Fruit fly (Drosophila melanogaster): Measurements from ENCODE around the gene PIG-P.

Gene PIG-P

dm6 chr3R:26056381-26056780 lies 1.6 kb downstream of the PIG-P start, which contains the start of the genes Sld5 and CG14543 (continued):
- TF ChIP-seq CG11247 (GFP tag; IDR thresholded peaks at IDR 0.05) = no peak
- TF ChIP-seq tin (GFP tag; optimal IDR thresholded peaks at IDR 0.05) = peak; percentile 1
- peak; percentile 39 for TF ChIP-seq CG12659 (GFP tag; optimal IDR thresholded peaks at IDR 0.05)
- TF ChIP-seq rib (GFP tag; IDR thresholded peaks at IDR 0.05) = no peak
- peak; percentile 67 for TF ChIP-seq Dp (GFP tag; optimal IDR thresholded peaks at IDR 0.05)
- TF ChIP-seq Drgx (GFP tag; IDR thresholded peaks at IDR 0.05) = no peak
- no peak for TF ChIP-seq run (tag; optimal IDR thresholded peaks at IDR 0.05)
- no peak for TF ChIP-seq scrt (GFP tag; optimal IDR thresholded peaks at IDR 0.05)
- no peak for TF ChIP-seq CG12071 (GFP tag; optimal IDR thresholded peaks at IDR 0.05)
- TF ChIP-seq fu2 (GFP tag; optimal IDR thresholded peaks at IDR 0.05) = peak; percentile 28
- TF ChIP-seq CG2875 (GFP tag; optimal IDR thresholded peaks at IDR 0.05) = no peak
- TF ChIP-seq CG11504 (tag; optimal IDR thresholded peaks at IDR 0.05) = no peak
- no peak for TF ChIP-seq CG18262 (tag; optimal IDR thresholded peaks at IDR 0.05)
- no peak for TF ChIP-seq knrl (GFP tag; IDR thresholded peaks at IDR 0.05; ENCODE audit: partially characterized antibody)
- TF ChIP-seq dysf (GFP tag; IDR thresholded peaks at IDR 0.05) = peak; percentile 54; the same call in 2 of the 3 replicates
- no peak for TF ChIP-seq CG10274 (GFP tag; optimal IDR thresholded peaks at IDR 0.05)
- TF ChIP-seq chm (GFP tag; IDR thresholded peaks at IDR 0.05) = no peak
- TF ChIP-seq dmrt11E (tag; optimal IDR thresholded peaks at IDR 0.05) = no peak
- no peak for TF ChIP-seq inv (GFP tag; IDR thresholded peaks at IDR 0.05; ENCODE audit: partially characterized antibody)
- TF ChIP-seq toy (GFP tag; IDR thresholded peaks at IDR 0.05) = no peak
- TF ChIP-seq Ravus (GFP tag; IDR thresholded peaks at IDR 0.05) = no peak
- TF ChIP-seq danr (GFP tag; IDR thresholded peaks at IDR 0.05) = no peak
- TF ChIP-seq Ptx1 (GFP tag; IDR thresholded peaks at IDR 0.05) = no peak
- TF ChIP-seq kay (GFP tag; optimal IDR thresholded peaks at IDR 0.05) = no peak
- no peak for TF ChIP-seq CG1647 (GFP tag; optimal IDR thresholded peaks at IDR 0.05)
- no peak for TF ChIP-seq CG2129 (GFP tag; IDR thresholded peaks at IDR 0.05; ENCODE audit: partially characterized antibody)
- TF ChIP-seq CG9437 (GFP tag; optimal IDR thresholded peaks at IDR 0.05) = no peak
- no peak for TF ChIP-seq Xrp1 (GFP tag; IDR thresholded peaks at IDR 0.05)
- TF ChIP-seq oc (tag; optimal IDR thresholded peaks at IDR 0.05) = no peak
- no peak for TF ChIP-seq zen2 (GFP tag; IDR thresholded peaks at IDR 0.05; ENCODE audit: partially characterized antibody)
- TF ChIP-seq CG12299 (tag; optimal IDR thresholded peaks at IDR 0.05) = no peak
- no peak for TF ChIP-seq CkIIα-i1 (GFP tag; IDR thresholded peaks at IDR 0.05)
- no peak for TF ChIP-seq esg (GFP tag; conservative IDR thresholded peaks at IDR 0.05)
- TF ChIP-seq Med (GFP tag) = peak; percentile 84
- TF ChIP-seq Neu2 (GFP tag; optimal IDR thresholded peaks at IDR 0.05; ENCODE audit: borderline replicate concordance) = no peak
- TF ChIP-seq CG11093 (GFP tag; IDR thresholded peaks at IDR 0.05) = no peak
- TF ChIP-seq Pdp1 (GFP tag; optimal IDR thresholded peaks at IDR 0.05) = peak in 1 of 2 experiments; percentile 17
- TF ChIP-seq CG18011 (GFP tag; optimal IDR thresholded peaks at IDR 0.05) = peak; percentile 11
- no peak for TF ChIP-seq Hey (tag; optimal IDR thresholded peaks at IDR 0.05)
- peak; percentile 13 for TF ChIP-seq CG14710 (tag; optimal IDR thresholded peaks at IDR 0.05)
- TF ChIP-seq aop (GFP tag; IDR thresholded peaks at IDR 0.05) = no peak
- peak; percentile 35 for TF ChIP-seq B-H2 (GFP tag; optimal IDR thresholded peaks at IDR 0.05)
- TF ChIP-seq Mes4 (GFP tag; optimal IDR thresholded peaks at IDR 0.05) = peak; percentile 12
- TF ChIP-seq CG3163 (GFP tag; optimal IDR thresholded peaks at IDR 0.05) = no peak
- TF ChIP-seq Dbx (GFP tag; IDR thresholded peaks at IDR 0.05) = peak; percentile 46; the same call in 1 of the 3 replicates
- 0 out of 3 replicates have a peak, but pooled peaks have one; percentile 14 for TF ChIP-seq CG17361 (GFP tag; IDR thresholded peaks at IDR 0.05)
- TF ChIP-seq CG4854 (GFP tag; optimal IDR thresholded peaks at IDR 0.05) = no peak
- no peak for TF ChIP-seq Atf6 (GFP tag; IDR thresholded peaks at IDR 0.05)
- TF ChIP-seq E2f2 (GFP tag; IDR thresholded peaks at IDR 0.05) = peak; percentile 78
- no peak for TF ChIP-seq CG8388 (GFP tag; optimal IDR thresholded peaks at IDR 0.05)
- TF ChIP-seq vvl (GFP tag; IDR thresholded peaks at IDR 0.05) = no peak; the same call in 1 of the 2 replicates

Measured in whole organism, embryonic.